Worm (Caenorhabditis elegans) whole organism, L3 larva: ENCODE results near the gene srz-63.

Experiments used
- R02D3.7 ChIP-seq: fragments of 150-350 bp; optimal IDR thresholded peaks from 2 replicates; lab custom pipeline; 2014; ENCODE audit warnings: missing biosample characterization, missing genetic modification characterization
- aly-2 ChIP-seq: fragments of 150-350 bp; optimal IDR thresholded peaks from 2 replicates; lab custom pipeline; 2014; ENCODE audit warnings: missing biosample characterization, missing genetic modification characterization
- ceh-82 ChIP-seq: fragments of 150-350 bp; optimal IDR thresholded peaks from 2 replicates; lab custom pipeline; 2014; ENCODE audit warnings: missing biosample characterization, missing genetic modification characterization
- ceh-9 ChIP-seq: sonication (generic microtip); optimal IDR thresholded peaks from 2 replicates; lab custom pipeline; 2018; ENCODE audit warnings: missing biosample characterization, missing genetic modification characterization
- egl-5 ChIP-seq: fragments of 150-350 bp; optimal IDR thresholded peaks from 2 replicates; lab custom pipeline; 2017; ENCODE audit warnings: missing biosample characterization, missing genetic modification reagents, missing genetic modification characterization, inconsistent platforms
- elt-1 ChIP-seq: fragments of 150-350 bp; optimal IDR thresholded peaks from 2 replicates; lab custom pipeline; 2014; ENCODE audit warnings: missing biosample characterization, missing genetic modification characterization
- fkh-2 ChIP-seq: fragments of 150-350 bp; optimal IDR thresholded peaks from 2 replicates; lab custom pipeline; 2014; ENCODE audit warnings: missing biosample characterization, missing genetic modification reagents, missing genetic modification characterization
- fos-1 ChIP-seq: fragments of 150-350 bp; optimal IDR thresholded peaks from 2 replicates; lab custom pipeline; 2014; ENCODE audit warnings: missing biosample characterization, missing genetic modification characterization
- hmg-11 ChIP-seq: sonication (generic microtip); optimal IDR thresholded peaks from 2 replicates; lab custom pipeline; 2016; ENCODE audit warnings: missing genetic modification characterization, missing compliant biosample characterization
- lin-15B ChIP-seq: fragments of 150-350 bp; optimal IDR thresholded peaks from 2 replicates; lab custom pipeline; 2014; ENCODE audit warnings: missing biosample characterization, missing genetic modification characterization
- lsy-12 ChIP-seq: sonication (generic microtip); optimal IDR thresholded peaks from 2 replicates; lab custom pipeline; 2016; ENCODE audit warnings: mild to moderate bottlenecking, missing genetic modification characterization, missing compliant biosample characterization
- mdl-1 ChIP-seq: fragments of 150-350 bp; optimal IDR thresholded peaks from 2 replicates; lab custom pipeline; 2014; ENCODE audit warnings: missing biosample characterization, missing genetic modification characterization
- nhr-11 ChIP-seq: fragments of 150-350 bp; optimal IDR thresholded peaks from 2 replicates; lab custom pipeline; 2014; ENCODE audit warnings: missing biosample characterization, missing genetic modification characterization
- nhr-23 ChIP-seq: fragments of 150-350 bp; optimal IDR thresholded peaks from 2 replicates; lab custom pipeline; 2014; ENCODE audit warnings: missing biosample characterization, missing genetic modification reagents, missing genetic modification characterization
- nhr-237 ChIP-seq: fragments of 150-350 bp; optimal IDR thresholded peaks from 2 replicates; lab custom pipeline; 2014; ENCODE audit warnings: missing biosample characterization, missing genetic modification characterization
- nhr-77 ChIP-seq: fragments of 150-350 bp; optimal IDR thresholded peaks from 2 replicates; lab custom pipeline; 2014; ENCODE audit warnings: missing biosample characterization, missing genetic modification characterization
- pha-4 ChIP-seq: fragments of 150-350 bp; optimal IDR thresholded peaks from 2 replicates; lab custom pipeline; 2014; ENCODE audit warnings: missing biosample characterization, missing genetic modification reagents, missing genetic modification characterization
- skn-1 ChIP-seq: fragments of 150-350 bp; optimal IDR thresholded peaks from 2 replicates; lab custom pipeline; 2014; ENCODE audit warnings: missing biosample characterization, missing genetic modification characterization
- tbx-2 ChIP-seq: sonication (generic microtip); optimal IDR thresholded peaks from 2 replicates; lab custom pipeline; 2016; ENCODE audit warnings: mild to moderate bottlenecking, missing genetic modification characterization, missing compliant biosample characterization
- unc-39 ChIP-seq: sonication (generic microtip); optimal IDR thresholded peaks from 4 replicates; lab custom pipeline; 2017; ENCODE audit warnings: missing biosample characterization, missing genetic modification characterization
- ztf-4 ChIP-seq: fragments of 150-350 bp; optimal IDR thresholded peaks from 2 replicates; lab custom pipeline; 2014; ENCODE audit warnings: missing biosample characterization, missing genetic modification characterization

The srz-63 gene

DNA sequence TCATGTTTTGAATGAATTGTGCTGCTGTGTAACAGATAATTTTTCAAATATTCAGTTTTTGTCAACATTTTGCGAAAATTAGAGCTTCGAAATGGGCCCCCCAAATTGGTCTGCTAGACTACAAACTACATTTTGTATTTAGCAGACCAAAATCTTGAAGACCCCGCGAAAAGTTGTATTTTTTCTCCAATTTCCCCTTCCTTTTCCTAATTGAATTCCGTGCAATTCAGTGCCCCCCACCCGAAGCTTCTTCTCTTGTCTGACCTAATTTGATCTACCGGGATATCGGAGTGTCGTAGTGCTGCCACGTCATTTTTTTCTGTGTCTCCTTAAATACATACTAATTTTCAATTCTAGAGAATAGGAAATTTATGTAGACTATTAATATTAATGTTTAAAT lies 45.6 kb downstream of the srz-63 start:
- TF ChIP-seq ztf-4 (tag; lab: Kevin White, UChicago) (no peak), lin-15B (tag; lab: Kevin White, UChicago) (no peak), egl-5 (tag; lab: Kevin White, UChicago) (no peak)

DNA sequence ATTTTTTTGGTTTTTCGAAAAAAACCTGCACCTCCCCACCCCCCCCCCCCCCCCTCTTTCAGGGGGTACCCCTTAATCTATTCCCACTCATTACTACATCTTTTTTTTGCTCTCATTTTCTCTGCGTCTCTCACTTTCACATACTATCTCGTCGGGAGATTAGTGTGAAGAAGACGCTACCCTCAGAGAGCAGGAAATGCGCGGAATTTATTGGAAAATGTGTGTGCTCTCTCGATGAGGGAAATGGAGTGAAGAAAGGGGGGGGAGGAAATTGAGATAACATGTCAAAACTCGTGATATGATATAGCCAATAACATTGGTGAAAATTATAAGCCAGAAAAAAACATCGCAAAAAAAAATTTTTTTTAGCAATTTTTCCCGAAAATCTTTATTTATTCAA lies 47.2 kb downstream of the srz-63 start:
- no peak for TF ChIP-seq fos-1 (tag; lab: Kevin White, UChicago)
- TF ChIP-seq hmg-11 (tag; lab: Kevin White, UChicago): peak; percentile 8

DNA sequence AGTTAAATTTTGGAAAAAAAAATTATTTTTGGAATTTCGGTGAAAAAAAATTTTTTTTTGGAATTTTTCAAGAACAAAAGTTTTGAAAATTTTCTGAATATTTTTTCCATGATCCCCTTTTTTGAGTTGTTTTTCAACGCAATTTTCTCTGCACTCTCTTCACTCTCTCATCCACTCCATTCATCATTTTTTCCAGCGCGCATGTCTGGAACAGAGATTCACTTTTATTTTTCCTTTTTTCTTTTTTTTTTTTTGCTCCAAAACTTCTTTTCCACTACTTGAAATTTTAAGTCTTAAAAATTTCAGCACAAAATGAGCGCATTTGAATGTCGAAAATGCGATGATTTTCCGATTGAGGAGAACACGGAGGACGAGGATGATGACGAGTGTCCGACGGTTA lies 48.2 kb downstream of the srz-63 start, which contains the start of gene jip-1:
Gene jip-1 (plus strand): TSS at position 301 of the 400 bp plus-strand sequence.
- TF ChIP-seq fkh-2 (tag; lab: Kevin White, UChicago) (no peak), tbx-2 (no peak), lsy-12 (tag; lab: Kevin White, UChicago) (no peak), nhr-23 (no peak), ceh-9 (tag; lab: Kevin White, UChicago) (no peak), aly-2 (tag; lab: Kevin White, UChicago) (no peak), hmg-11 (tag; lab: Kevin White, UChicago) (no peak), nhr-237 (tag; lab: Kevin White, UChicago) (no peak), unc-39 (tag; lab: Kevin White, UChicago) (no peak), elt-1 (no peak), R02D3.7 (tag; lab: Kevin White, UChicago) (no peak), ceh-82 (no peak), pha-4 (tag; lab: Kevin White, UChicago) (no peak), nhr-77 (tag; lab: Kevin White, UChicago) (no peak), skn-1 (tag; lab: Kevin White, UChicago) (no peak), fos-1 (tag; lab: Kevin White, UChicago) (no peak)

DNA sequence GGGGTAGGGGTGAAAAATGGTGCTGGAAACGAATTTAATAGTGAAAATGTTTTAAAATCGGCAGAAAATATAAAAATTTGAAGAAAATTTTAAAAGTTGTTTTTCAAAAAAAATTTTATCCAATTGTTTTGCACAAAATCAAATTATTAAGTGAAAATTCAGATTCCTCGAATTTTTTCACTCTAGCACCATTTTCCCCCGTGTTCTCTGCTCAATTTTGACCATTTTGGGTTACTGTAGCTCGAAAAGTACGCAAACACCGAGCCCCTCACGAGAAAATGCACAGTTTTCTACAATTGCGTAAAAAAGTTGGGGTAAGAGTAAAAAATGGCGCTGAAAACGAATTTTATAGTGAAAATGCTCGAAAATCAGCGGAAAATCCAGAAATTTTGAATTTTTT lies 51.4 kb downstream of the srz-63 start:
- TF ChIP-seq nhr-11 (tag; lab: Kevin White, UChicago) (no peak), hmg-11 (tag; lab: Kevin White, UChicago) (no peak), nhr-77 (tag; lab: Kevin White, UChicago) (no peak), elt-1 (no peak), mdl-1 (tag; lab: Kevin White, UChicago) (no peak)
